Worm (Caenorhabditis elegans): ENCODE data around the gene ufm-1.

DNA sequence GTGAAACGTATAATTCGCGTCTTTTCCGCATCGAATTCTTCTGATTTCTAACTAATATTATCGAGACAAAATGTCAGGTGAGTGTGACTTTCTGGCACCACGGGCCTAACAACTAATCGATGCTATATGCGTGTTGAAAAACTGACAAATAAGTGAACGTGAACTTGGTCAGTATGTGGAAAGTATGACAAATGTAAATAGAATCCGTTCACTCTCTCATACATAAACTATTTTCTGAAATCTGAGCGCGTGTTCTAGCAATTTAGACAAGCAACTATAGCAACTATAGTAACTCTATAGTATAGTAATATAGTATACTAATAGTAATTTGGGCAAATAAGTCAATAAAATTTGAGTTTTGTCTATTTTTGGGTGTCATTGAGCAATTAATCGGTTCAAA lies 33.6 kb downstream of the ufm-1 start:
- no peak for TF ChIP-seq hnd-1 (tag; optimal IDR thresholded peaks at IDR 0.05)
- TF ChIP-seq ama-1 (optimal IDR thresholded peaks at IDR 0.05), result no peak
- TF ChIP-seq hmbx-1 (tag; optimal IDR thresholded peaks at IDR 0.05), result no peak
- no peak for TF ChIP-seq tra-4 (tag; optimal IDR thresholded peaks at IDR 0.05)
- TF ChIP-seq flt-1 (GFP tag; IDR thresholded peaks at IDR 0.05), result no peak
- no peak for TF ChIP-seq ceh-13 (GFP tag; optimal IDR thresholded peaks at IDR 0.05)
- TF ChIP-seq tbx-11 (GFP tag; IDR thresholded peaks at IDR 0.05), result no peak

Measured in whole organism, early embryonic.